Fruit fly (Drosophila melanogaster) whole organism, wandering third instar larva: ENCODE measurements around the gene Task6.
A peak's percentile ranks its signal among the peaks of the same experiment; 100 is the strongest.

Experiments
- Abd-B ChIP-seq: fragments of >200 bp; optimal IDR thresholded peaks from 2 replicates; lab custom pipeline; 2017; ENCODE audit warnings: missing biosample characterization, missing genetic modification characterization
- CG32264 ChIP-seq: fragments of 200-800 bp; sonication (Bioruptor generic); optimal IDR thresholded peaks from 2 replicates; lab custom pipeline; 2016; ENCODE audit warnings: missing biosample characterization, missing genetic modification characterization
- CrebA ChIP-seq: fragments of 200-800 bp; sonication (Bioruptor generic); optimal IDR thresholded peaks from 2 replicates; lab custom pipeline; 2016; ENCODE audit warnings: missing biosample characterization, mild to moderate bottlenecking, missing genetic modification characterization, borderline replicate concordance
- Dfd ChIP-seq: fragments of >200 bp; optimal IDR thresholded peaks from 2 replicates; lab custom pipeline; 2017; ENCODE audit warnings: missing biosample characterization, missing genetic modification characterization
- Dif ChIP-seq: fragments of 200-275, 200-300 bp; sonication (Bioruptor generic); optimal IDR thresholded peaks from 2 replicates; lab custom pipeline; 2018; ENCODE audit warnings: missing biosample characterization, missing genetic modification characterization; ENCODE audit not compliant: partially characterized antibody
- HLH106 ChIP-seq: fragments of 200-800 bp; optimal IDR thresholded peaks from 3 replicates; lab custom pipeline; 2019; ENCODE audit warnings: missing biosample characterization, mild to moderate bottlenecking, missing genetic modification characterization, moderate library complexity
- Hnf4 ChIP-seq: fragments of 200-800 bp; sonication (Bioruptor generic); optimal IDR thresholded peaks from 2 replicates; lab custom pipeline; 2016; ENCODE audit warnings: missing biosample characterization, mild to moderate bottlenecking, missing genetic modification characterization
- Hr78 ChIP-seq: fragments of >200 bp; optimal IDR thresholded peaks from 2 replicates; lab custom pipeline; 2017; ENCODE audit warnings: missing biosample characterization, missing genetic modification characterization
- Hr83 ChIP-seq: fragments of 200-300 bp; sonication (Bioruptor generic); optimal IDR thresholded peaks from 2 replicates; lab custom pipeline; 2016; ENCODE audit warnings: missing biosample characterization, mild to moderate bottlenecking, missing genetic modification characterization, moderate library complexity; ENCODE audit not compliant: poor library complexity, severe bottlenecking
- Mio ChIP-seq: sonication (Bioruptor generic); optimal IDR thresholded peaks from 2 replicates; lab custom pipeline; 2016; ENCODE audit warnings: missing biosample characterization, missing genetic modification characterization
- Myc ChIP-seq: fragments of >200 bp; optimal IDR thresholded peaks from 2 replicates; lab custom pipeline; 2017
- N ChIP-seq: fragments of >200 bp; optimal IDR thresholded peaks from 2 replicates; lab custom pipeline; 2018; ENCODE audit warnings: missing biosample characterization, missing external identifiers, missing genetic modification characterization
- OdsH ChIP-seq: fragments of 200-800 bp; sonication (Bioruptor generic); optimal IDR thresholded peaks from 2 replicates; lab custom pipeline; 2016; ENCODE audit warnings: missing biosample characterization, mild to moderate bottlenecking, missing genetic modification characterization
- Rel ChIP-seq, 2 experiments: fragments of 200-800 bp; sonication (Bioruptor generic) in 1 of 2; optimal IDR thresholded peaks; 2 replicates in 1 of 2; 3 replicates in 1 of 2; lab custom pipeline; 2016 to 2019; ENCODE audit warnings: mild to moderate bottlenecking in 2 of 2, missing biosample characterization in 2 of 2, missing genetic modification characterization in 2 of 2, moderate library complexity in 1 of 2
- Vsx2 ChIP-seq: fragments of 200-300, 225-300 bp; sonication (Bioruptor generic); optimal IDR thresholded peaks from 2 replicates; lab custom pipeline; 2018; ENCODE audit warnings: missing biosample characterization, missing genetic modification characterization; ENCODE audit not compliant: partially characterized antibody
- br ChIP-seq: fragments of 200-800 bp; sonication (Bioruptor generic); optimal IDR thresholded peaks from 2 replicates; lab custom pipeline; 2016; ENCODE audit warnings: missing biosample characterization, missing genetic modification characterization
- brk ChIP-seq: fragments of 200-800 bp; sonication (Bioruptor generic); optimal IDR thresholded peaks from 2 replicates; lab custom pipeline; 2016; ENCODE audit warnings: missing biosample characterization, mild to moderate bottlenecking, missing genetic modification characterization
- dl ChIP-seq, 2 experiments: fragments of 175-275, 200-275 bp in 1 of 2; fragments of 200-275 bp in 1 of 2; sonication (Bioruptor generic); optimal IDR thresholded peaks; lab custom pipeline; 2018; ENCODE audit warnings: mild to moderate bottlenecking in 2 of 2, missing biosample characterization in 2 of 2, missing genetic modification characterization in 2 of 2, moderate library complexity in 2 of 2; ENCODE audit not compliant: partially characterized antibody in 2 of 2, insufficient read depth in 1 of 2
- dmrt93B ChIP-seq: fragments of 200-800 bp; sonication (Bioruptor generic); optimal IDR thresholded peaks from 2 replicates; lab custom pipeline; 2018; ENCODE audit warnings: missing biosample characterization, mild to moderate bottlenecking, missing genetic modification characterization
- dsf ChIP-seq: sonication (Bioruptor generic); optimal IDR thresholded peaks from 2 replicates; lab custom pipeline; 2016; ENCODE audit warnings: missing biosample characterization, missing genetic modification characterization, borderline replicate concordance
- ey ChIP-seq: fragments of 200-800 bp; sonication (Bioruptor generic); optimal IDR thresholded peaks from 2 replicates; lab custom pipeline; 2016; ENCODE audit warnings: missing biosample characterization, missing genetic modification characterization
- foxo ChIP-seq, 2 experiments: fragments of 200-800 bp; sonication (Bioruptor generic); optimal IDR thresholded peaks; 2 replicates in 1 of 2; 3 replicates in 1 of 2; lab custom pipeline; 2016 to 2017; ENCODE audit warnings: missing biosample characterization in 2 of 2, missing genetic modification characterization in 2 of 2
- fru ChIP-seq: fragments of 200-800 bp; sonication (Bioruptor generic); optimal IDR thresholded peaks from 3 replicates; lab custom pipeline; 2016; ENCODE audit warnings: missing biosample characterization, mild to moderate bottlenecking, missing genetic modification characterization
- h ChIP-seq: fragments of 200-800 bp; sonication (Bioruptor generic); optimal IDR thresholded peaks from 3 replicates; lab custom pipeline; 2016; ENCODE audit warnings: missing biosample characterization, mild to moderate bottlenecking, missing genetic modification characterization
- jim ChIP-seq: fragments of 175-275, 200-325 bp; sonication (Bioruptor generic); optimal IDR thresholded peaks from 2 replicates; lab custom pipeline; 2016; ENCODE audit warnings: missing biosample characterization, mild to moderate bottlenecking, missing genetic modification characterization
- pan ChIP-seq: fragments of >200 bp; optimal IDR thresholded peaks from 2 replicates; lab custom pipeline; 2017
- psq ChIP-seq: fragments of 200-800 bp; sonication (Bioruptor generic); optimal IDR thresholded peaks from 3 replicates; lab custom pipeline; 2017; ENCODE audit warnings: missing biosample characterization, mild to moderate bottlenecking, missing genetic modification characterization, moderate library complexity
- rgr ChIP-seq: fragments of 200-800 bp; sonication (Bioruptor generic); optimal IDR thresholded peaks from 3 replicates; lab custom pipeline; 2016; ENCODE audit warnings: missing biosample characterization, mild to moderate bottlenecking, missing genetic modification characterization
- sage ChIP-seq: fragments of 200-800 bp; sonication (Bioruptor generic); optimal IDR thresholded peaks from 2 replicates; lab custom pipeline; 2016; ENCODE audit warnings: missing biosample characterization, mild to moderate bottlenecking, missing genetic modification characterization
- sv ChIP-seq: fragments of 200-800 bp; sonication (Bioruptor generic); optimal IDR thresholded peaks from 3 replicates; lab custom pipeline; 2016; ENCODE audit warnings: missing biosample characterization, missing genetic modification characterization
- woc ChIP-seq: sonication (Bioruptor generic); optimal IDR thresholded peaks from 2 replicates; lab custom pipeline; 2016; ENCODE audit warnings: missing biosample characterization, mild to moderate bottlenecking, missing genetic modification characterization

Task6 gene

DNA sequence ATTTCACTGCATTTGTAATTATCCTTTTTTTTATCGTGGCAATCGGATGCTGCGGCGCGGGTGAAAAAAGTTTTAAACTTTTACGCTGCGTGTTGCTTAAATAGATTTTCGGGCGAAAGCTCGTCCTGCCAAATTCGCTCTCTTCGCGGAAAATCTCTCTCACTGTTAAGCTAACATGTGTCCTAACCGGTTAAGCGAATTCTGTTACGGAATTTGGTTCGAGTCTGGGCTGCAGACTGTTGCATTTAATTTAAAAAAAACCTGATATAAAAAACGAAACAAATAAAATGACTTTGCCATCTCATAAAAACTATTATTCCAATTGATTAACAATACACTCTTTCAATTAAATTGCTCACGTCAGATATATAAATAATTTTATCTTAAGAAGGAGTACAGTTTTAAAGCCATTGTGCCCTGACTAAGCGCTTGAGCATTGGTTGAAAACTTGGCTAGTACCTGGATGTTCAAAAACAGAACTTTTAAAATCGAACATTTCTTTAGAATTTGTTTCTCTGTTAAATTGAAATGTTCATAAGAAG lies at the start of gene Task6:
Task6 (minus strand) TSS at position 51 of the 542 bp plus-strand sequence.
- TF ChIP-seq br (GFP tag; lab: Kevin White, UChicago) (no peak), Myc (lab: Kevin White, UChicago) (peak; percentile 73), h (GFP tag; lab: Kevin White, UChicago) (no peak)

DNA sequence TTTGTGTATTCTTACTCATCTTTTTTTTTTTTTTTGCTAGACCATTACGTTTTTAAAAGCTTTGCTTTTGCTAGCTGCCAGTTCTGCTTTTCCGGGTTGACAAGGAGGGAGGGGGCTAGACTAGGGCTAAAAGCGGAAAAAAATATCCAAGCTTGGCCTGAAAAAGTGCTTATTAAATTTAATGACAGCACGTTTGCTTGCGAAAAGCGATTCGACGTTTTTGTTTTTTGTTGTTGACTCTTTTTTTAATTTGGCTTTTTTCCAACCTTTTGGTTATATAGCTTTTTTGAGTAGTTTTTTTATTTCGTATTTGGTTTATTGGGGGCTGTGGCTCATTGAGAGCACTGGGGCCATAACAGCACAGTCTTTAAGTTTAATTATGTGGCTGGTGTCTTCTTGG lies 48.1 kb upstream of the Task6 start:
- no peak for TF ChIP-seq ey (GFP tag; lab: Kevin White, UChicago)
- no peak for TF ChIP-seq dmrt93B (GFP tag; lab: Kevin White, UChicago)
- no peak for TF ChIP-seq brk
- no peak for TF ChIP-seq Hr83 (GFP tag; lab: Kevin White, UChicago)
- no peak for TF ChIP-seq N (GFP tag; lab: Kevin White, UChicago)
- no peak for TF ChIP-seq pan (lab: Kevin White, UChicago)
- no peak for TF ChIP-seq sv (GFP tag; lab: Kevin White, UChicago)
- no peak for TF ChIP-seq Dfd (GFP tag; lab: Kevin White, UChicago)

DNA sequence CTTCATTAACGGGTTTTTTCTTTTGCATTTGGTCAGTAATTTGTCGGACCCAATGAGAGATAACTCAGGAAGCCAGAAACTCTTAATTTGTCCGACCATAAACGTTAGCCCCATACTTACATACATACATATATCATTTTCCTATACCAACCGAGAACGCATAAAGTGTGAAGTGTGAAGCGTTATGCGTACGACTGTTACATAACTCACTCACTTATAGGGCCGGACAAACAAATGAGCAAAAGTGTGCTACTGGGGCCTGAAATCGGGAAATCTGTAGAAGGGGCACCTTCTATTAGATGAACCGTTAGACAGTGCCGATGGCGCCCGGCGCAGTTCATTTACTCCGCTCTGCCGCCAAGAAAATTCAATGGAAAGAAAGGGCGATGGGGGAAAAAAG lies 47.7 kb upstream of the Task6 start:
- no peak for TF ChIP-seq dsf (GFP tag; lab: Kevin White, UChicago)
- TF ChIP-seq dl (GFP tag; optimal IDR thresholded peaks at IDR 0.05; lab: Kevin White, UChicago; ENCODE audit: insufficient read depth in 1 of 2, partially characterized antibody in 2 of 2), result no peak
- no peak for TF ChIP-seq Hr78

DNA sequence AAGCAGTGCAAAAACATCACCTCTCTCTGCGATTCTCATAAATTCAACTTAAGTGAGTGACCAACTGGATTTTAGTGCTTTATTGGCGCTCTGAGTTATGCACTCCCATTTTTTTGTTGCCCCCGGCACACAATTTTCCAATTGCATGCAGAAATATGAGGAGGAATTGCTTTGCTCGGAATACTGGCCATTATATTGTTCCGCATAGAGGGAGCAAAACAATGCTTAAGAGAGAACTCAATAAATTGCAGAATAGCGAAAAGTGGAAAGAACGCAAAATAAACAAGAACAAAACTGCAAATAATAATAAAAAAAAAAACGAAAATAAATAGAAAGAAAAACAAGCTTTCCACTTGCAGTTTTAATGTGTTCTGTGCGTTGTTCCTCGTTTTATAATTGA lies 46.5 kb upstream of the Task6 start:
- TF ChIP-seq Abd-B (no peak), dsf (GFP tag; lab: Kevin White, UChicago) (no peak)
- TF ChIP-seq, all 38 proteins: peak for 0

DNA sequence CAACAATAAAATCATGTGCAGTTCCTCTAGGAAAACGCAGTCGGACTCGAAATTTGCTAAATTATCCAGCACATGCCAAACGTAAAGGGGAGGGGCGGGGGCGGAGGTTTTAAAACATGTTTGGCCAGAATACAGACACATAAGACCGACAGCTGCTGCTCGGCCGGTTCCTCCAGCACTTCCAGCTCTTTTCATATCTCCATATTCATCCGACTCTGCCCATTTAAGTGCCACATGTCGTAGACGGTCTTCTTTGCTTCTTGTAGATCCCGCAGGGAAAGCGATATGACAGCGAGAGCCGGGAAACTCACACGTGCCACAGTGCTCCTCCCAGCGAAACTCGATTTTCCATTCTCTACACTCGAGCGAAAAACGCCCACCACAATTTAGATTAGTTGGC lies 44.7 kb upstream of the Task6 start:
- TF ChIP-seq brk (no peak), pan (lab: Kevin White, UChicago) (no peak), Mio (GFP tag; lab: Kevin White, UChicago) (no peak), HLH106 (tag; lab: Kevin White, UChicago) (no peak), jim (GFP tag; lab: Kevin White, UChicago) (no peak), Abd-B (no peak), CrebA (GFP tag; lab: Kevin White, UChicago) (no peak)
- TF ChIP-seq, all 38 proteins: peak for 0

DNA sequence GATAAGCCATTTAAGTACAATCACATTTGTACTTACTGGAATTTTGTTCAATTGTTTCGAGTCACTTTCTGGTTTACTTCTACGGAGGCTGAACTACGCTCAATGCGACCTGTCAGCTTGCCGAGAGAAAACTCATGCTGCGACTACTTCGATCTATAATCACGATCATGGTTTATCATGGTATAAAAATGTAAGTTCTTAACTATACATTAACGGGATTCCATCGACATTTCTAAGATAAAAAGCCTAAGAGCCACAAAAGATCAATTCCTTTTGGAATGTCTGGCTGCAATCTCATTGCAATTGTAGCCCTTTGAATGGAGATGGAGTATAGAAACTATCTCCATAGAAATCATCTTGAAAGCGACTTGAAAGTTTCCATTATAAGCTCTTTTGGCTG lies 43.7 kb upstream of the Task6 start, which contains the start of gene Ubc87F:
Ubc87F (minus strand) TSS at position 101 of the 400 bp plus-strand sequence.
- TF ChIP-seq psq (GFP tag; lab: Kevin White, UChicago) (no peak), ey (GFP tag; lab: Kevin White, UChicago) (no peak), foxo (GFP tag; optimal IDR thresholded peaks at IDR 0.05; lab: Kevin White, UChicago) (no peak)

DNA sequence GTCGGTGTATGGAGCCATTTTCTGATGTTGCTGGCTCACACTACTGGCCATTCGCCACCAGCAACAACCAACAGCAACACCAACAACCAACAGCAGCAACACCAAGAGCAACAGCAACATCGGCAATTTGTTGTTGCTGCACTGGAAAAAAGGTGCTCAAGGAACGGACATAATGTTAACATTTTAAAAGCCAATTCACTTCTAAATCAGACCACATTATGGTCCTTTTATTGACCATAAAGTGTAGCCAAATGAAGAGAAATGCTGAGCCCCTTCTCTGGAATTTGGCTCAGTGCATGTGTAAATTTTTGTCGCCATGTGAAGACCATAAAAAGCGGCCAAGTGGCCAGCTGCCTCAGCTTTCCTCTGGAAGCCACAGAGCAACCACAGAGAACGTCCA lies 42.5 kb upstream of the Task6 start:
- TF ChIP-seq Vsx2 (no peak), foxo (GFP tag; optimal IDR thresholded peaks at IDR 0.05; lab: Kevin White, UChicago) (peak in 1 of 2 experiments; percentile 54), h (GFP tag; lab: Kevin White, UChicago) (peak; percentile 36), Dfd (GFP tag; lab: Kevin White, UChicago) (no peak), Rel (GFP tag; optimal IDR thresholded peaks at IDR 0.05; lab: Kevin White, UChicago) (no peak), Rel (tag; optimal IDR thresholded peaks at IDR 0.05; lab: Kevin White, UChicago) (no peak), jim (GFP tag; lab: Kevin White, UChicago) (no peak), Dif (no peak), CG32264 (GFP tag; lab: Kevin White, UChicago) (peak; percentile 26), HLH106 (tag; lab: Kevin White, UChicago) (peak; percentile 27), Abd-B (no peak), woc (GFP tag; lab: Kevin White, UChicago) (peak; percentile 56), Hnf4 (peak; percentile 42), brk (no peak), ey (GFP tag; lab: Kevin White, UChicago) (peak; percentile 33), br (GFP tag; lab: Kevin White, UChicago) (peak; percentile 51), rgr (GFP tag; lab: Kevin White, UChicago) (peak; percentile 40), dsf (GFP tag; lab: Kevin White, UChicago) (no peak), OdsH (peak; percentile 12), pan (lab: Kevin White, UChicago) (no peak), fru (GFP tag; lab: Kevin White, UChicago) (peak; percentile 76), dmrt93B (GFP tag; lab: Kevin White, UChicago) (no peak), dl (GFP tag; optimal IDR thresholded peaks at IDR 0.05; lab: Kevin White, UChicago; ENCODE audit: insufficient read depth in 1 of 2, partially characterized antibody in 2 of 2) (no peak), sage (GFP tag; lab: Kevin White, UChicago) (no peak), N (GFP tag; lab: Kevin White, UChicago) (no peak)
